Fruit fly (Drosophila melanogaster) whole organism, embryonic: ENCODE measurements around the gene CG9616.
A peak's percentile ranks its signal among the peaks of the same experiment; 100 is the strongest.

Source experiments
- BtbVII ChIP-seq: fragments of 200-800 bp; sonication (Bioruptor generic); optimal IDR thresholded peaks from 3 replicates; lab custom pipeline; 2017; ENCODE audit warnings: missing biosample characterization, mild to moderate bottlenecking, missing genetic modification characterization
- CG10543 ChIP-seq: fragments of 200-800 bp; sonication (Bioruptor generic); optimal IDR thresholded peaks from 3 replicates; lab custom pipeline; 2017; ENCODE audit warnings: missing biosample characterization, mild to moderate bottlenecking, missing genetic modification characterization, moderate library complexity
- CG11504 ChIP-seq: fragments of 200-800 bp; sonication (Bioruptor generic); optimal IDR thresholded peaks from 3 replicates; lab custom pipeline; 2019; ENCODE audit warnings: missing biosample characterization, mild to moderate bottlenecking, missing genetic modification characterization, moderate library complexity
- CG12104 ChIP-seq: fragments of 200-800 bp; sonication (Bioruptor generic); optimal IDR thresholded peaks from 3 replicates; lab custom pipeline; 2016; ENCODE audit warnings: missing biosample characterization, missing genetic modification characterization
- CG12659 ChIP-seq: fragments of 200-800 bp; sonication (Bioruptor generic); optimal IDR thresholded peaks from 3 replicates; lab custom pipeline; 2017; ENCODE audit warnings: mild to moderate bottlenecking, missing biosample characterization, missing genetic modification reagents, missing genetic modification characterization
- CG13296 ChIP-seq: fragments of 200-800 bp; sonication (Bioruptor generic); optimal IDR thresholded peaks from 3 replicates; lab custom pipeline; 2018; ENCODE audit warnings: missing biosample characterization, mild to moderate bottlenecking, missing genetic modification characterization
- CG13424 ChIP-seq: fragments of 200-800 bp; sonication (Bioruptor generic); optimal IDR thresholded peaks from 2 replicates; lab custom pipeline; 2019; ENCODE audit warnings: missing biosample characterization, mild to moderate bottlenecking, missing genetic modification characterization, moderate library complexity
- CG13775 ChIP-seq: fragments of 200-800 bp; sonication (Bioruptor generic); optimal IDR thresholded peaks from 3 replicates; lab custom pipeline; 2017; ENCODE audit warnings: missing biosample characterization, mild to moderate bottlenecking, missing genetic modification characterization
- CG1602 ChIP-seq: fragments of 200-800 bp; sonication (Bioruptor generic); optimal IDR thresholded peaks from 3 replicates; lab custom pipeline; 2016; ENCODE audit warnings: missing biosample characterization, missing genetic modification characterization
- CG18262 ChIP-seq: fragments of 200-800 bp; optimal IDR thresholded peaks from 3 replicates; lab custom pipeline; 2019; ENCODE audit warnings: missing biosample characterization, mild to moderate bottlenecking, missing genetic modification characterization, moderate library complexity
- CG2712 ChIP-seq: fragments of 200-800 bp; optimal IDR thresholded peaks from 3 replicates; lab custom pipeline; 2019; ENCODE audit warnings: missing biosample characterization, mild to moderate bottlenecking, missing genetic modification characterization, moderate library complexity
- CG30431 ChIP-seq: fragments of 200-800 bp; sonication (Bioruptor generic); optimal IDR thresholded peaks from 2 replicates; lab custom pipeline; 2017; ENCODE audit warnings: missing biosample characterization, missing genetic modification characterization
- CG34376 ChIP-seq: fragments of 200-800 bp; sonication (Bioruptor generic); optimal IDR thresholded peaks from 2 replicates; lab custom pipeline; 2018; ENCODE audit warnings: missing biosample characterization, mild to moderate bottlenecking, missing genetic modification characterization
- CG3838 ChIP-seq: fragments of 200-800 bp; sonication (Bioruptor generic); optimal IDR thresholded peaks from 3 replicates; lab custom pipeline; 2016; ENCODE audit warnings: missing biosample characterization, missing genetic modification characterization
- CG42726 ChIP-seq: fragments of 200-800 bp; sonication (Bioruptor generic); IDR thresholded peaks from 2 replicates; pipeline ENCODE4 v1.3.6; 2022; ENCODE audit warnings: missing biosample characterization, missing genetic modification characterization; ENCODE audit not compliant: partially characterized antibody
- CG6689 ChIP-seq: fragments of 200-800 bp; sonication (Bioruptor generic); IDR thresholded peaks from 2 replicates; pipeline ENCODE4 v1.3.6; 2022; ENCODE audit warnings: missing biosample characterization, missing genetic modification characterization
- CG6854 ChIP-seq: fragments of 200-800 bp; sonication (Bioruptor generic); optimal IDR thresholded peaks from 3 replicates; lab custom pipeline; 2017; ENCODE audit warnings: missing biosample characterization, mild to moderate bottlenecking, missing genetic modification characterization
- CG7556 ChIP-seq: fragments of 200-800 bp; sonication (Bioruptor generic); optimal IDR thresholded peaks from 2 replicates; lab custom pipeline; 2017; ENCODE audit warnings: missing biosample characterization, mild to moderate bottlenecking, missing genetic modification characterization
- CG7839 ChIP-seq: fragments of 200-800 bp; sonication (Bioruptor generic); optimal IDR thresholded peaks from 3 replicates; lab custom pipeline; 2018; ENCODE audit warnings: missing biosample characterization, mild to moderate bottlenecking, missing genetic modification characterization, moderate library complexity
- CG7987 ChIP-seq: fragments of 200-800 bp; sonication (Bioruptor generic); optimal IDR thresholded peaks from 2 replicates; lab custom pipeline; 2018; ENCODE audit warnings: missing biosample characterization, mild to moderate bottlenecking, missing genetic modification characterization, moderate library complexity
- CG8290 ChIP-seq, 3 experiments: fragments of 200-800 bp; sonication (Bioruptor generic); optimal IDR thresholded peaks; 2 replicates each; lab custom pipeline; 2016 to 2019; ENCODE audit warnings: missing biosample characterization in 3 of 3, missing genetic modification characterization in 3 of 3, mild to moderate bottlenecking in 2 of 3, moderate library complexity in 1 of 3
- CG8765 ChIP-seq: fragments of 200-800 bp; sonication (Bioruptor generic); IDR thresholded peaks from 2 replicates; pipeline ENCODE4 v1.3.6; 2022; ENCODE audit warnings: missing biosample characterization, missing genetic modification characterization
- CoRest ChIP-seq: fragments of 200-800 bp; sonication (Bioruptor generic); optimal IDR thresholded peaks from 3 replicates; lab custom pipeline; 2018; ENCODE audit warnings: missing biosample characterization, mild to moderate bottlenecking, missing genetic modification characterization, moderate library complexity
- Deaf1 ChIP-seq: fragments of 200-800 bp; optimal IDR thresholded peaks from 3 replicates; lab custom pipeline; 2019; ENCODE audit warnings: missing biosample characterization, mild to moderate bottlenecking, missing genetic modification characterization, moderate library complexity
- Gug ChIP-seq: fragments of 200-800 bp; sonication (Bioruptor generic); IDR thresholded peaks from 4 replicates; pipeline ENCODE4 v1.3.6; 2022; ENCODE audit warnings: missing biosample characterization, missing genetic modification characterization
- Lpt ChIP-seq: fragments of >200 bp; optimal IDR thresholded peaks from 2 replicates; lab custom pipeline; 2018; ENCODE audit warnings: missing biosample characterization, missing genetic modification characterization
- Sin3A ChIP-seq: fragments of >200 bp; optimal IDR thresholded peaks from 2 replicates; lab custom pipeline; 2018
- Ssrp ChIP-seq: fragments of 200-800 bp; sonication (Bioruptor generic); optimal IDR thresholded peaks from 2 replicates; lab custom pipeline; 2018; ENCODE audit warnings: missing biosample characterization, mild to moderate bottlenecking, missing genetic modification characterization, moderate library complexity
- Stat92E ChIP-seq, 3 experiments: fragments of >200 bp in 2 of 3; fragments of 200-800 bp in 1 of 3; sonication (Bioruptor generic) in 1 of 3; optimal IDR thresholded peaks; 2 replicates each; lab custom pipeline; 2017 to 2019; ENCODE audit warnings: missing biosample characterization in 3 of 3, missing genetic modification characterization in 3 of 3, mild to moderate bottlenecking in 1 of 3, moderate library complexity in 1 of 3
- Xbp1 ChIP-seq: fragments of 200-800 bp; sonication (Bioruptor generic); optimal IDR thresholded peaks from 3 replicates; lab custom pipeline; 2016; ENCODE audit warnings: missing biosample characterization, mild to moderate bottlenecking, missing genetic modification characterization
- az2 ChIP-seq: fragments of 200-800 bp; sonication (Bioruptor generic); optimal IDR thresholded peaks from 3 replicates; lab custom pipeline; 2016; ENCODE audit warnings: missing biosample characterization, missing genetic modification characterization
- esg ChIP-seq: fragments of 200-800 bp; sonication (Bioruptor generic); conservative IDR thresholded peaks from 2 replicates; pipeline ENCODE4 v1.3.6; 2022; ENCODE audit warnings: missing biosample characterization, missing genetic modification characterization
- eve ChIP-seq, 2 experiments: fragments of >200 bp; optimal IDR thresholded peaks; 2 replicates each; lab custom pipeline; 2017; ENCODE audit warnings: missing biosample characterization in 2 of 2, missing genetic modification characterization in 2 of 2
- gce ChIP-seq: fragments of 200-800 bp; sonication (Bioruptor generic); IDR thresholded peaks from 3 replicates; pipeline ENCODE4 v1.3.6; 2022; ENCODE audit warnings: missing biosample characterization, missing genetic modification characterization
- gem ChIP-seq: fragments of 200-800 bp; sonication (Bioruptor generic); optimal IDR thresholded peaks from 2 replicates; lab custom pipeline; 2019; ENCODE audit warnings: missing biosample characterization, mild to moderate bottlenecking, missing genetic modification characterization, moderate library complexity
- ind ChIP-seq: fragments of 200-800 bp; sonication (Bioruptor generic); optimal IDR thresholded peaks from 3 replicates; lab custom pipeline; 2016; ENCODE audit warnings: missing biosample characterization, missing genetic modification characterization
- kay ChIP-seq: fragments of 200-800 bp; sonication (Bioruptor generic); optimal IDR thresholded peaks from 2 replicates; lab custom pipeline; 2016; ENCODE audit warnings: missing biosample characterization, missing genetic modification characterization
- mirr ChIP-seq: fragments of 200-800 bp; sonication (Bioruptor generic); optimal IDR thresholded peaks from 3 replicates; lab custom pipeline; 2018; ENCODE audit warnings: missing biosample characterization, mild to moderate bottlenecking, missing genetic modification characterization
- nerfin-1 ChIP-seq: fragments of 200-800 bp; sonication (Bioruptor generic); optimal IDR thresholded peaks from 3 replicates; lab custom pipeline; 2019; ENCODE audit warnings: missing biosample characterization, mild to moderate bottlenecking, missing genetic modification characterization, moderate library complexity
- nmo ChIP-seq: fragments of 200-800 bp; sonication (Bioruptor generic); optimal IDR thresholded peaks from 2 replicates; lab custom pipeline; 2018; ENCODE audit warnings: missing biosample characterization, mild to moderate bottlenecking, missing genetic modification characterization, moderate library complexity
- onecut ChIP-seq: fragments of 200-800 bp; sonication (Bioruptor generic); IDR thresholded peaks from 2 replicates; pipeline ENCODE4 v1.3.6; 2022; ENCODE audit warnings: missing biosample characterization, missing genetic modification characterization
- salm ChIP-seq: fragments of 200-800 bp; sonication (Bioruptor generic); optimal IDR thresholded peaks from 2 replicates; lab custom pipeline; 2018; ENCODE audit warnings: missing biosample characterization, mild to moderate bottlenecking, missing genetic modification characterization
- sens ChIP-seq: fragments of 200-800 bp; sonication (Bioruptor generic); peaks from one replicate; lab custom pipeline; 2016; ENCODE audit warnings: missing biosample characterization, missing genetic modification characterization
- sug ChIP-seq: fragments of 200-800 bp; optimal IDR thresholded peaks from 2 replicates; lab custom pipeline; 2019; ENCODE audit warnings: missing biosample characterization, mild to moderate bottlenecking, missing genetic modification characterization, moderate library complexity
- tin ChIP-seq: fragments of 200-800 bp; sonication (Bioruptor generic); optimal IDR thresholded peaks from 3 replicates; lab custom pipeline; 2016; ENCODE audit warnings: missing biosample characterization, missing genetic modification characterization
- twi ChIP-seq: fragments of 200-800 bp; optimal IDR thresholded peaks from 2 replicates; lab custom pipeline; 2019; ENCODE audit warnings: missing biosample characterization, mild to moderate bottlenecking, missing genetic modification characterization, moderate library complexity
- unc-4 ChIP-seq: fragments of 200-800 bp; sonication (Bioruptor generic); IDR thresholded peaks from 2 replicates; pipeline ENCODE4 v1.3.6; 2022; ENCODE audit warnings: missing biosample characterization, missing genetic modification characterization; ENCODE audit not compliant: partially characterized antibody
- zen ChIP-seq: fragments of 200-800 bp; sonication (Bioruptor generic); optimal IDR thresholded peaks from 3 replicates; lab custom pipeline; 2018; ENCODE audit warnings: missing biosample characterization, mild to moderate bottlenecking, missing genetic modification characterization, moderate library complexity

CG9616 gene

dm6 chr3R:14285059-14285953 lies 40.0 kb upstream of the CG9616 start (continued):
- TF ChIP-seq sens (GFP tag; lab: Kevin White, UChicago) (peak; percentile 71), CG6689 (GFP tag; lab: Robert Waterston, UW) (no peak), Gug (peak; percentile 36; the same call in 1 of the 4 replicates), CG10543 (GFP tag; lab: Kevin White, UChicago) (peak; percentile 66), CG1602 (GFP tag; lab: Kevin White, UChicago) (peak; percentile 10), Stat92E (GFP tag; optimal IDR thresholded peaks at IDR 0.05; lab: Kevin White, UChicago) (peak in 1 of 3 experiments; percentile 84), kay (GFP tag; lab: Kevin White, UChicago) (no peak), sug (tag; lab: Kevin White, UChicago) (peak; percentile 19), unc-4 (no peak), CG7556 (GFP tag; lab: Kevin White, UChicago) (no peak), onecut (GFP tag; lab: Robert Waterston, UW) (peak; percentile 14; the same call in 1 of the 2 replicates), tin (GFP tag; lab: Kevin White, UChicago) (no peak), esg (GFP tag; lab: Robert Waterston, UW) (no peak), salm (tag; lab: Kevin White, UChicago) (peak; percentile 1), Xbp1 (GFP tag; lab: Kevin White, UChicago) (peak; percentile 17), CG18262 (peak; percentile 10), CG8290 (GFP tag; optimal IDR thresholded peaks at IDR 0.05; lab: Kevin White, UChicago) (no peak), CG8290 (tag; optimal IDR thresholded peaks at IDR 0.05; lab: Kevin White, UChicago) (no peak), eve (GFP tag; optimal IDR thresholded peaks at IDR 0.05; lab: Kevin White, UChicago) (peak in 1 of 2 experiments; percentile 32), Sin3A (lab: Kevin White, UChicago) (no peak), CG11504 (tag; lab: Kevin White, UChicago) (peak; percentile 35), CoRest (tag; lab: Kevin White, UChicago) (peak; percentile 50), CG8765 (GFP tag; lab: Robert Waterston, UW) (no peak), mirr (peak; percentile 46), CG13296 (no peak), nmo (peak; percentile 20), twi (tag; lab: Kevin White, UChicago) (no peak), CG12104 (GFP tag; lab: Kevin White, UChicago) (peak; percentile 11), Deaf1 (tag; lab: Kevin White, UChicago) (peak; percentile 29), zen (tag; lab: Kevin White, UChicago) (no peak), BtbVII (GFP tag; lab: Kevin White, UChicago) (peak; percentile 58), CG7839 (peak; percentile 26), CG7987 (GFP tag; lab: Kevin White, UChicago) (peak; percentile 14), CG13775 (peak; percentile 13), CG30431 (peak; percentile 3), gem (tag; lab: Kevin White, UChicago) (peak; percentile 45), CG12659 (GFP tag; lab: Kevin White, UChicago) (peak; percentile 13), CG34376 (GFP tag; lab: Kevin White, UChicago) (peak; percentile 51), CG6854 (GFP tag; lab: Kevin White, UChicago) (peak; percentile 13), gce (no peak), CG42726 (no peak), ind (peak; percentile 23), az2 (GFP tag; lab: Kevin White, UChicago) (peak; percentile 12), CG13424 (peak; percentile 14), nerfin-1 (no peak), CG3838 (GFP tag; lab: Kevin White, UChicago) (peak; percentile 6), Lpt (GFP tag; lab: Kevin White, UChicago) (no peak), Ssrp (tag; lab: Kevin White, UChicago) (peak; percentile 11), CG2712 (peak; percentile 4)
